Worm (Caenorhabditis elegans): ENCODE data around the gene C14A4.12.

- TF ChIP-seq ama-1 (optimal IDR thresholded peaks at IDR 0.05): no peak
- TF ChIP-seq sea-1 (GFP tag; conservative IDR thresholded peaks at IDR 0.05): no peak
- no peak for TF ChIP-seq hnd-1 (tag; optimal IDR thresholded peaks at IDR 0.05)
- TF ChIP-seq flt-1 (GFP tag; IDR thresholded peaks at IDR 0.05): no peak
- no peak for TF ChIP-seq ceh-36 (tag; optimal IDR thresholded peaks at IDR 0.05)
These were observed 16.4 kb upstream of the C14A4.12 start, which contains the start of gene C14A4.7 for ce11 chrII:10596462-10596861.

All from whole organism, early embryonic.